Worm (Caenorhabditis elegans): ENCODE results near the gene ZK262.9.

DNA sequence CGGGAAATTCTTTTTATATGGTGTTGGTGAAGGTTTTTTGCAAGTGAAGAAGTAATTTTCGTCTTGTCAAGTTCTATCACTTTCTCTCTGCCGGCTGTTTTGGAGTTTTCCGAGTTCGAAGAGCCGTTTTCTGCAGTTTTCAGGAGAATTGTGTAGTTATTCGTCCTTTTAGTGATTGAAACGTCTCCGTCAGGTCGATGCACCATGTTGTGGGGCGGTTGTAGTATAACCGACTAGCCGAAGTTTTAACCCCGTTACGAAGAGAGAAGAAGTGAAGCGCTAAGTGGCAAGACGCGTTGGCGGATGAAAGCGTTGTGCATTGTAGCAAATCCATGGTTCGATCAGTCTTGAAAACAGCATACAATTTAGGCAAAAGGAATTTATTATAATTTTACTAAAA is 36.8 kb upstream of the ZK262.9 start:
- no peak for TF ChIP-seq snpc-4 (tag; optimal IDR thresholded peaks at IDR 0.05)
- TF ChIP-seq jun-1 (tag; optimal IDR thresholded peaks at IDR 0.05): no peak
- TF ChIP-seq efl-1 (optimal IDR thresholded peaks at IDR 0.05): no peak
- TF ChIP-seq efl-1 (GFP tag; optimal IDR thresholded peaks at IDR 0.05 in 1 of 2): peak in 1 of 2 experiments; percentile 90
- TF ChIP-seq pqm-1 (tag; optimal IDR thresholded peaks at IDR 0.05): no peak
- no peak for TF ChIP-seq ceh-82 (tag; optimal IDR thresholded peaks at IDR 0.05)
- no peak for TF ChIP-seq ztf-11 (tag; optimal IDR thresholded peaks at IDR 0.05)
- no peak for TF ChIP-seq aha-1 (tag; optimal IDR thresholded peaks at IDR 0.05)
- no peak for TF ChIP-seq ztf-4 (tag; optimal IDR thresholded peaks at IDR 0.05)
- no peak for TF ChIP-seq nhr-237 (tag; optimal IDR thresholded peaks at IDR 0.05)

Data from whole organism, L1 larva.